Worm (Caenorhabditis elegans): ENCODE data around the gene R09H10.6.
"Not testable (repeated sequence)": the region's sequence is repeated elsewhere in the genome, so short reads cannot be mapped to it uniquely, and the experiment has no call there.

R09H10.6 gene

ce11 chrIV:10630953-10631554, 22.7 kb downstream of the R09H10.6 start, which contains the start of gene F56C4.4:
Gene F56C4.4 (minus strand): TSS chrIV:10631267.
- TF ChIP-seq elt-1 (tag; optimal IDR thresholded peaks at IDR 0.05) (no peak), lin-15B (tag; optimal IDR thresholded peaks at IDR 0.05) (no peak), nfya-1 (tag; optimal IDR thresholded peaks at IDR 0.05; ENCODE audit: insufficient read depth) (no peak), ztf-11 (tag; optimal IDR thresholded peaks at IDR 0.05) (no peak), egl-5 (tag; optimal IDR thresholded peaks at IDR 0.05) (no peak), pqm-1 (tag; optimal IDR thresholded peaks at IDR 0.05) (peak; percentile 10), ceh-28 (tag; optimal IDR thresholded peaks at IDR 0.05) (no peak), elt-2 (tag; optimal IDR thresholded peaks at IDR 0.05) (peak; percentile 84), ceh-82 (tag; optimal IDR thresholded peaks at IDR 0.05) (no peak), nhr-28 (tag; optimal IDR thresholded peaks at IDR 0.05) (no peak), pha-4 (tag; optimal IDR thresholded peaks at IDR 0.05) (no peak), fkh-10 (GFP tag; optimal IDR thresholded peaks at IDR 0.05) (no peak), fkh-2 (tag; optimal IDR thresholded peaks at IDR 0.05) (no peak), ZK546.5 (tag; optimal IDR thresholded peaks at IDR 0.05) (no peak), hmg-11 (tag; optimal IDR thresholded peaks at IDR 0.05) (no peak), jun-1 (tag; optimal IDR thresholded peaks at IDR 0.05) (no peak)

DNA sequence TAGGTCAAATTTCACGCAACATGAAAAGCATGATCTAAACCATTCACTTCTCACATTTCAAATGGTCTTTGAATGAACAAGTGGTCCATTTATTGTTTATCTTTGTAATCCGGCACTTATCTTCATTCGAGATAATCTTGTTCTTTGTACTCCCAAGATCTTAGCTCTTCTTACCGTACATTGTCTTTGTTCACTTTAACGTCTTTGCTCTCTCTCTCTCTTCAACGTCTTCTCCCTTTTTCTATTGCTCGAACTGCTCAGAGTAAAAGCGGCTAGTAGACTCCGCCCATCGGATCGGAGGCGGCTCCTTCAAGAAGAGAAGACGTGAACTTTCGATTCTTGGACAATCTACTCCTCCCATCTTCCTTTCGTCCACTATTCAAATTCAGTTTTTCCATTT, 28.3 kb downstream of the R09H10.6 start, which contains the start of gene F56C4.1:
TSS of gene F56C4.1 (plus strand) at position 301 of the 400 bp plus-strand sequence.
- no peak for TF ChIP-seq mdl-1 (tag; optimal IDR thresholded peaks at IDR 0.05)
- TF ChIP-seq elt-3 (tag; optimal IDR thresholded peaks at IDR 0.05) = no peak
- TF ChIP-seq eor-1 (tag; optimal IDR thresholded peaks at IDR 0.05) = no peak
- TF ChIP-seq snpc-4 (tag; optimal IDR thresholded peaks at IDR 0.05) = no peak
- TF ChIP-seq aly-2 (tag; optimal IDR thresholded peaks at IDR 0.05) = no peak
- no peak for TF ChIP-seq nhr-11 (tag; optimal IDR thresholded peaks at IDR 0.05)
- no peak for TF ChIP-seq ceh-16 (tag; optimal IDR thresholded peaks at IDR 0.05)

- no peak for TF ChIP-seq egl-5 (tag; optimal IDR thresholded peaks at IDR 0.05)
- TF ChIP-seq ZK546.5 (tag; optimal IDR thresholded peaks at IDR 0.05) = no peak
- no peak for TF ChIP-seq nhr-23 (tag; optimal IDR thresholded peaks at IDR 0.05)
- TF ChIP-seq mml-1 (tag; optimal IDR thresholded peaks at IDR 0.05) = no peak
- TF ChIP-seq nhr-77 (tag; optimal IDR thresholded peaks at IDR 0.05) = no peak
- no peak for TF ChIP-seq mdl-1 (tag; optimal IDR thresholded peaks at IDR 0.05)
- no peak for TF ChIP-seq nhr-76 (tag; optimal IDR thresholded peaks at IDR 0.05)
- TF ChIP-seq ceh-28 (tag; optimal IDR thresholded peaks at IDR 0.05) = no peak
- TF ChIP-seq nhr-11 (tag; optimal IDR thresholded peaks at IDR 0.05) = no peak
- no peak for TF ChIP-seq ztf-4 (tag; optimal IDR thresholded peaks at IDR 0.05)
- no peak for TF ChIP-seq ztf-11 (tag; optimal IDR thresholded peaks at IDR 0.05)
- no peak for TF ChIP-seq lin-15B (tag; optimal IDR thresholded peaks at IDR 0.05)
- TF ChIP-seq ama-1 (optimal IDR thresholded peaks at IDR 0.05) = no peak
- TF ChIP-seq unc-62 (GFP tag; optimal IDR thresholded peaks at IDR 0.05) = no peak
- TF ChIP-seq sea-2 (GFP tag; optimal IDR thresholded peaks at IDR 0.05) = no peak
- TF ChIP-seq zag-1 (tag; optimal IDR thresholded peaks at IDR 0.05) = no peak
- no peak for TF ChIP-seq pqm-1 (tag; optimal IDR thresholded peaks at IDR 0.05)
- TF ChIP-seq fos-1 (tag; optimal IDR thresholded peaks at IDR 0.05) = no peak
- no peak for TF ChIP-seq ceh-16 (tag; optimal IDR thresholded peaks at IDR 0.05)
These were observed 30.6 kb downstream of the R09H10.6 start, which contains the start of gene F56C4.2 for ce11 chrIV:10638977-10639376. Gene F56C4.2 (plus strand): TSS chrIV:10639277.

ce11 chrIV:10654047-10654446, 45.7 kb downstream of the R09H10.6 start, which contains the start of gene glb-19:
Gene glb-19 (minus strand): TSS chrIV:10654147.
- TF ChIP-seq tbx-2, lsy-12, elt-3 (tag; optimal IDR thresholded peaks at IDR 0.05): not testable (repeated sequence)

DNA sequence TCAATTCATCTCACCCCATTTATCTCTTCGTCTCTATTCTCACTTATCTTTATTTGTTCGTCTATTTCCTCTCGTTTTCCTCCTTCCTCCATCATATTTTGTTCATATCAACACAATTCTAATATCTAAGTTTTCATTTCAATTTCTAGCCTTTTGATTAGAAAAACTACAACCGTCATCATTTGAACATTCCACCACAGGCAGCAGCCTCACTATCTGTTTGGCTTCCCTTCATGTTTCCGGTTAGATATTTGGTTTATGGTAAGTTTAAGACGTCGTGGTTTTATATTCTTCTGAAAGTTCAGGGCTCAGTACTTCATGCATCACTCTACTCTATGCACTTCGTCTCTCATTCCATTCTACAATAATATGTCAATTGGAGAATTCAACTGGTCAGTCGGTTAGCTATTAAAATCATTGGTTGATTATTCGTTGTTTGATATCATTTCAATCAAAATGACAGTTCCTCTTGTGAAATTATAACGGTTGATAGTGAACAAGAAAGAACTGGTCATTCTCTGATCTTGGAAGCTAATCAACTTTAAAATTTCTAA, 48.5 kb downstream of the R09H10.6 start, which contains the start of gene K08C7.1:
TSS of gene K08C7.1 (plus strand) at position 43 of the 554 bp plus-strand sequence.
- peak; percentile 78 for TF ChIP-seq elt-2 (tag; optimal IDR thresholded peaks at IDR 0.05)
- TF ChIP-seq nhr-28 (tag; optimal IDR thresholded peaks at IDR 0.05) = no peak
- peak; percentile 32 for TF ChIP-seq pqm-1 (tag; optimal IDR thresholded peaks at IDR 0.05)

Data from whole organism, L3 larva.